Worm (Caenorhabditis elegans): Measurements from ENCODE around the gene thn-4.

ce11 chrV:16873642-16874041 is 2.4 kb upstream of the thn-4 start, which contains the start of gene srw-23:
- no peak for TF ChIP-seq cog-1 (tag; optimal IDR thresholded peaks at IDR 0.05)
- TF ChIP-seq med-1 (GFP tag; optimal IDR thresholded peaks at IDR 0.05; ENCODE audit: insufficient read depth), result no peak
- TF ChIP-seq ztf-23 (GFP tag; IDR thresholded peaks at IDR 0.05), result no peak
- TF ChIP-seq flt-1 (GFP tag; IDR thresholded peaks at IDR 0.05), result no peak
- TF ChIP-seq ztf-29 (GFP tag; IDR thresholded peaks at IDR 0.05), result no peak
- TF ChIP-seq T22C8.4 (GFP tag; IDR thresholded peaks at IDR 0.05), result no peak
- no peak for TF ChIP-seq klf-2 (GFP tag; conservative IDR thresholded peaks at IDR 0.05)
- no peak for TF ChIP-seq tab-1 (GFP tag; IDR thresholded peaks at IDR 0.05)
- no peak for TF ChIP-seq ref-1 (GFP tag; conservative IDR thresholded peaks at IDR 0.05)

Data from whole organism, midembryonic.